Worm (Caenorhabditis elegans) whole organism, young adult: Measurements from ENCODE around the gene inx-8.

ENCODE experiments used
- B0336.3 ChIP-seq: fragments of 200-800 bp; sonication (Bioruptor generic); IDR thresholded peaks from 2 replicates; pipeline ENCODE4 v1.3.6; 2022; ENCODE audit warnings: missing genetic modification characterization, missing compliant biosample characterization
- D2030.7 ChIP-seq: fragments of 200-800 bp; sonication (Bioruptor generic); IDR thresholded peaks from 2 replicates; pipeline ENCODE4 v1.3.6; 2022; ENCODE audit warnings: missing genetic modification reagents, missing genetic modification characterization, missing compliant biosample characterization
- F22D6.2 ChIP-seq: sonication (generic microtip); optimal IDR thresholded peaks from 2 replicates; lab custom pipeline; 2016; ENCODE audit warnings: mild to moderate bottlenecking, missing genetic modification characterization, missing compliant biosample characterization
- F33H1.4 ChIP-seq: fragments of 200-800 bp; sonication (Bioruptor generic); IDR thresholded peaks from 2 replicates; pipeline ENCODE4 v1.3.6; 2022; ENCODE audit warnings: missing genetic modification reagents, missing genetic modification characterization, missing compliant biosample characterization
- F49E8.2 ChIP-seq: sonication (generic microtip); optimal IDR thresholded peaks from 3 replicates; lab custom pipeline; 2017; ENCODE audit warnings: missing genetic modification characterization, mild to moderate bottlenecking, missing compliant biosample characterization, antibody characterized with exemption, moderate library complexity; ENCODE audit not compliant: insufficient read depth
- F57A8.1 ChIP-seq: fragments of 200-800 bp; sonication (Bioruptor generic); optimal IDR thresholded peaks from 2 replicates; lab custom pipeline; 2018; ENCODE audit warnings: mild to moderate bottlenecking, missing genetic modification characterization, moderate library complexity, missing compliant biosample characterization
- Y67H2A.10 ChIP-seq: fragments of 200-800 bp; sonication (Bioruptor generic); conservative IDR thresholded peaks from 2 replicates; pipeline ENCODE4 v1.3.6; 2022; ENCODE audit warnings: missing genetic modification reagents, missing genetic modification characterization, missing compliant biosample characterization
- Y79H2A.3 ChIP-seq: fragments of 200-800 bp; sonication (Bioruptor generic); conservative IDR thresholded peaks from 2 replicates; pipeline ENCODE4 v1.3.6; 2022; ENCODE audit warnings: missing genetic modification reagents, missing genetic modification characterization, missing compliant biosample characterization
- ZK185.1 ChIP-seq: sonication (generic microtip); optimal IDR thresholded peaks from 2 replicates; lab custom pipeline; 2016; ENCODE audit warnings: mild to moderate bottlenecking, missing genetic modification characterization, missing compliant biosample characterization; ENCODE audit not compliant: poor library complexity, severe bottlenecking
- aptf-2 ChIP-seq: fragments of 200-800 bp; sonication (Bioruptor generic); conservative IDR thresholded peaks from 2 replicates; pipeline ENCODE4 v1.3.6; 2022; ENCODE audit warnings: missing genetic modification reagents, missing genetic modification characterization, missing compliant biosample characterization
- athp-1 ChIP-seq: sonication (generic microtip); optimal IDR thresholded peaks from 2 replicates; lab custom pipeline; 2017; ENCODE audit warnings: mild to moderate bottlenecking, missing genetic modification characterization, missing compliant biosample characterization
- attf-3 ChIP-seq: fragments of 200-800 bp; sonication (Bioruptor generic); conservative IDR thresholded peaks from 2 replicates; pipeline ENCODE4 v1.3.6; 2022; ENCODE audit warnings: missing genetic modification reagents, missing genetic modification characterization, missing compliant biosample characterization
- ccch-3 ChIP-seq: fragments of 200-800 bp; sonication (Bioruptor generic); optimal IDR thresholded peaks from 2 replicates; lab custom pipeline; 2018; ENCODE audit warnings: mild to moderate bottlenecking, missing genetic modification characterization, missing compliant biosample characterization
- cebp-2 ChIP-seq: fragments of 200-800 bp; sonication (Bioruptor generic); IDR thresholded peaks from 2 replicates; pipeline ENCODE4 v1.3.6; 2022; ENCODE audit warnings: missing genetic modification characterization, missing compliant biosample characterization
- ceh-100 ChIP-seq: fragments of 200-800 bp; sonication (Bioruptor generic); IDR thresholded peaks from 2 replicates; pipeline ENCODE4 v1.3.6; 2022; ENCODE audit warnings: missing genetic modification reagents, missing genetic modification characterization, missing compliant biosample characterization
- ceh-91 ChIP-seq: fragments of 200-800 bp; sonication (Bioruptor generic); IDR thresholded peaks from 2 replicates; pipeline ENCODE4 v1.3.6; 2022; ENCODE audit warnings: missing genetic modification reagents, missing genetic modification characterization, missing compliant biosample characterization
- chd-7 ChIP-seq: sonication (generic microtip); optimal IDR thresholded peaks from 2 replicates; lab custom pipeline; 2016; ENCODE audit warnings: mild to moderate bottlenecking, missing genetic modification characterization, moderate library complexity, missing compliant biosample characterization
- efl-1 ChIP-seq: fragments of 150-350 bp; optimal IDR thresholded peaks from 2 replicates; lab custom pipeline; 2014; ENCODE audit warnings: missing biosample characterization, missing genetic modification reagents, missing genetic modification characterization
- ekl-4 ChIP-seq: fragments of 200-800 bp; sonication (Bioruptor generic); IDR thresholded peaks from 2 replicates; pipeline ENCODE4 v1.3.6; 2022; ENCODE audit warnings: missing genetic modification reagents, missing genetic modification characterization, missing compliant biosample characterization
- hlh-12 ChIP-seq: sonication (generic microtip); optimal IDR thresholded peaks from 2 replicates; lab custom pipeline; 2016; ENCODE audit warnings: missing genetic modification characterization, missing compliant biosample characterization
- hmg-1.2 ChIP-seq: fragments of 200-800 bp; sonication (Bioruptor generic); IDR thresholded peaks from 2 replicates; pipeline ENCODE4 v1.3.6; 2022; ENCODE audit warnings: missing genetic modification reagents, missing genetic modification characterization, missing compliant biosample characterization
- hmg-20 ChIP-seq: fragments of 200-800 bp; sonication (Bioruptor generic); IDR thresholded peaks from 2 replicates; pipeline ENCODE4 v1.3.6; 2022; ENCODE audit warnings: missing genetic modification reagents, missing genetic modification characterization, missing compliant biosample characterization
- hrde-1 ChIP-seq: sonication (generic microtip); optimal IDR thresholded peaks from 2 replicates; lab custom pipeline; 2016; ENCODE audit warnings: missing genetic modification characterization, mild to moderate bottlenecking, missing compliant biosample characterization, moderate library complexity, missing genotype, missing genetic modification reagents, borderline replicate concordance
- lir-1 ChIP-seq: fragments of 200-800 bp; sonication (Bioruptor generic); conservative IDR thresholded peaks from 2 replicates; pipeline ENCODE4 v1.3.6; 2022; ENCODE audit warnings: missing genetic modification reagents, missing genetic modification characterization, missing compliant biosample characterization
- lsl-1 ChIP-seq: fragments of 200-800 bp; sonication (Bioruptor generic); optimal IDR thresholded peaks from 2 replicates; lab custom pipeline; 2018; ENCODE audit warnings: mild to moderate bottlenecking, missing genetic modification characterization, moderate library complexity, missing compliant biosample characterization
- madf-10 ChIP-seq: sonication (generic microtip); optimal IDR thresholded peaks from 2 replicates; lab custom pipeline; 2016; ENCODE audit warnings: mild to moderate bottlenecking, missing genetic modification characterization, missing compliant biosample characterization
- madf-6 ChIP-seq: fragments of 200-800 bp; sonication (Bioruptor generic); IDR thresholded peaks from 2 replicates; pipeline ENCODE4 v1.3.6; 2022; ENCODE audit warnings: missing genetic modification reagents, missing genetic modification characterization, missing compliant biosample characterization
- madf-8 ChIP-seq: fragments of 200-800 bp; sonication (Bioruptor generic); conservative IDR thresholded peaks from 2 replicates; pipeline ENCODE4 v1.3.6; 2022; ENCODE audit warnings: missing genetic modification reagents, missing genetic modification characterization, missing compliant biosample characterization
- mcd-1 ChIP-seq: fragments of 200-800 bp; sonication (Bioruptor generic); IDR thresholded peaks from 2 replicates; pipeline ENCODE4 v1.3.6; 2022; ENCODE audit warnings: missing genetic modification reagents, missing genetic modification characterization, missing compliant biosample characterization
- mes-4 ChIP-seq: sonication (generic microtip); optimal IDR thresholded peaks from 2 replicates; lab custom pipeline; 2016; ENCODE audit warnings: missing genotype, missing genetic modification characterization, missing compliant biosample characterization
- nfya-1 ChIP-seq: sonication (generic microtip); optimal IDR thresholded peaks from 2 replicates; lab custom pipeline; 2017; ENCODE audit warnings: antibody characterized with exemption, missing compliant biosample characterization, missing genetic modification characterization, borderline replicate concordance; ENCODE audit not compliant: insufficient read depth
- nhr-120 ChIP-seq: fragments of 200-800 bp; sonication (Bioruptor generic); IDR thresholded peaks from 2 replicates; pipeline ENCODE4 v1.3.6; 2022; ENCODE audit warnings: missing genetic modification characterization, missing compliant biosample characterization
- nhr-80 ChIP-seq: sonication (generic microtip); optimal IDR thresholded peaks from 2 replicates; lab custom pipeline; 2016; ENCODE audit warnings: missing genetic modification characterization, missing compliant biosample characterization
- pbrm-1 ChIP-seq: fragments of 200-800 bp; sonication (Bioruptor generic); IDR thresholded peaks from 2 replicates; pipeline ENCODE4 v1.3.6; 2022; ENCODE audit warnings: missing genetic modification reagents, missing genetic modification characterization, missing compliant biosample characterization
- rec-8 ChIP-seq, 2 experiments: sonication (generic microtip); optimal IDR thresholded peaks; 2 replicates each; lab custom pipeline; 2016; ENCODE audit warnings: mild to moderate bottlenecking in 2 of 2, missing genetic modification characterization in 2 of 2, missing genetic modification reagents in 2 of 2, missing genotype in 2 of 2, missing biosample characterization in 1 of 2, missing compliant biosample characterization in 1 of 2, moderate library complexity in 1 of 2
- snpc-1.3 ChIP-seq: sonication (generic microtip); optimal IDR thresholded peaks from 2 replicates; lab custom pipeline; 2017; ENCODE audit warnings: missing genetic modification characterization, mild to moderate bottlenecking, missing compliant biosample characterization, antibody characterized with exemption, moderate library complexity, missing genotype, missing genetic modification reagents; ENCODE audit not compliant: insufficient read depth
- snpc-3.4 ChIP-seq: sonication (generic microtip); optimal IDR thresholded peaks from 2 replicates; lab custom pipeline; 2017; ENCODE audit warnings: missing genetic modification characterization, mild to moderate bottlenecking, missing compliant biosample characterization, antibody characterized with exemption, moderate library complexity, missing genotype, missing genetic modification reagents
- snpc-4 ChIP-seq, 5 experiments: fragments of 150-350 bp in 1 of 5; sonication (generic microtip) in 4 of 5; optimal IDR thresholded peaks; 2 replicates each; lab custom pipeline; 2014 to 2018; ENCODE audit warnings: missing genetic modification characterization in 5 of 5, missing biosample characterization in 3 of 5, antibody characterized with exemption in 2 of 5, mild to moderate bottlenecking in 2 of 5, missing compliant biosample characterization in 2 of 5, missing genotype in 2 of 5, moderate library complexity in 2 of 5, missing genetic modification reagents in 1 of 5
- tbp1 ChIP-seq: fragments of 200-800 bp; sonication (Bioruptor generic); optimal IDR thresholded peaks from 2 replicates; lab custom pipeline; 2018; ENCODE audit warnings: mild to moderate bottlenecking, missing genetic modification characterization, missing compliant biosample characterization
- tlf-1 ChIP-seq: fragments of 200-800 bp; sonication (Bioruptor generic); optimal IDR thresholded peaks from 2 replicates; lab custom pipeline; 2018; ENCODE audit warnings: mild to moderate bottlenecking, missing genetic modification characterization, missing compliant biosample characterization
- unc-130 ChIP-seq: sonication (generic microtip); optimal IDR thresholded peaks from 2 replicates; lab custom pipeline; 2016; ENCODE audit warnings: missing genetic modification reagents, missing genetic modification characterization, missing compliant biosample characterization
- xnd-1 ChIP-seq: sonication (generic microtip); optimal IDR thresholded peaks from 2 replicates; lab custom pipeline; 2016; ENCODE audit warnings: missing genotype, missing genetic modification reagents, missing genetic modification characterization, missing compliant biosample characterization
- zfh-2 ChIP-seq: fragments of 200-800 bp; sonication (Bioruptor generic); conservative IDR thresholded peaks from 2 replicates; pipeline ENCODE4 v1.3.6; 2022; ENCODE audit warnings: missing genetic modification reagents, missing genetic modification characterization, missing compliant biosample characterization
- ztf-28 ChIP-seq: fragments of 200-800 bp; sonication (Bioruptor generic); IDR thresholded peaks from 2 replicates; pipeline ENCODE4 v1.3.6; 2022; ENCODE audit warnings: missing genetic modification reagents, missing genetic modification characterization, missing compliant biosample characterization
- ztf-3 ChIP-seq: fragments of 200-800 bp; sonication (Bioruptor generic); optimal IDR thresholded peaks from 2 replicates; lab custom pipeline; 2018; ENCODE audit warnings: mild to moderate bottlenecking, missing genetic modification characterization, missing compliant biosample characterization

inx-8 gene

ce11 chrIV:11694143-11694542, 20.5 kb downstream of the inx-8 start, which contains the start of gene ZK792.7 (continued):
- TF ChIP-seq hmg-20 (GFP tag; lab: Robert Waterston, UW), result no peak
- TF ChIP-seq nhr-120, result no peak
- no peak for TF ChIP-seq ztf-28 (GFP tag; lab: Robert Waterston, UW)
- no peak for TF ChIP-seq ztf-3 (GFP tag; lab: Kevin White, UChicago)

DNA sequence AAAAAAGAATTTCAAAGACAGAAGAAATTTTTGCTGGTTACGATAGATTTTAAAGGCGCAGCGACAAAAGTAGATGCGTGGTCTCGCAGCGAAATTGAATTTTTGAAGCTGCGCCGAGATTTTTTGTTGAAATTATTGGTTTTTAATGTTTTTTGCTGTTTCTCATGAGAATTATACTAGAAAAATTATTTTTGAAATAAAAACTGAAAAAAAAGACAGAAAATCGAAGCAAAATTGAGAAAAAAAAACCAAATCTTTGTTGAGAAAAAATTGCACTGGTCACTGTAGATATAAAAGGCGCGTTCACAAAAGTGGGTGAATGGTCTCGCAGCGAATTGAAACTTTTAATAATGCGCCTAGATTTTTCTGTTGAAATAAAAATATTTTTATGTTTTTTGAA, 22.0 kb downstream of the inx-8 start:
- TF ChIP-seq B0336.3 (GFP tag; lab: Robert Waterston, UW) (no peak), madf-8 (GFP tag; lab: Robert Waterston, UW) (peak; percentile 95), tbp1 (GFP tag; lab: Kevin White, UChicago) (peak; percentile 43), lsl-1 (peak; percentile 98), madf-6 (peak; percentile 95), F33H1.4 (GFP tag; lab: Robert Waterston, UW) (peak; percentile 95), ceh-91 (GFP tag; lab: Robert Waterston, UW) (peak; percentile 75), hlh-12 (tag; lab: Kevin White, UChicago) (no peak), madf-10 (no peak), F57A8.1 (GFP tag; lab: Kevin White, UChicago) (no peak), pbrm-1 (GFP tag; lab: Robert Waterston, UW) (peak; percentile 48; the same call in 1 of the 2 replicates), Y67H2A.10 (GFP tag; lab: Robert Waterston, UW) (no peak), snpc-1.3 (tag; lab: Kevin White, UChicago) (peak; percentile 56), hmg-1.2 (GFP tag; lab: Robert Waterston, UW) (no peak), ccch-3 (GFP tag; lab: Kevin White, UChicago) (no peak), aptf-2 (GFP tag; lab: Robert Waterston, UW) (no peak), lir-1 (GFP tag; lab: Robert Waterston, UW) (no peak), ZK185.1 (tag; lab: Kevin White, UChicago) (no peak), nhr-80 (tag; lab: Kevin White, UChicago) (no peak), rec-8 (tag; optimal IDR thresholded peaks at IDR 0.05; lab: Kevin White, UChicago) (no peak), mes-4 (tag; lab: Kevin White, UChicago) (no peak), snpc-3.4 (tag; lab: Kevin White, UChicago) (peak; percentile 25), efl-1 (GFP tag; lab: Kevin White, UChicago) (peak; percentile 49), zfh-2 (no peak), hrde-1 (tag; lab: Kevin White, UChicago) (peak; percentile 12), attf-3 (GFP tag; lab: Robert Waterston, UW) (no peak), nfya-1 (tag; lab: Kevin White, UChicago) (no peak), F49E8.2 (tag; lab: Kevin White, UChicago) (peak; percentile 54), athp-1 (tag; lab: Kevin White, UChicago) (peak; percentile 7), mcd-1 (GFP tag; lab: Robert Waterston, UW) (no peak), ztf-3 (GFP tag; lab: Kevin White, UChicago) (no peak), xnd-1 (tag; lab: Kevin White, UChicago) (peak; percentile 97), ekl-4 (0 out of 2 replicates have a peak, but pooled peaks have one; percentile 33), F22D6.2 (tag; lab: Kevin White, UChicago) (no peak), cebp-2 (no peak), unc-130 (GFP tag; lab: Kevin White, UChicago) (peak; percentile 23), chd-7 (tag; lab: Kevin White, UChicago) (no peak), ceh-100 (GFP tag; lab: Robert Waterston, UW) (no peak), D2030.7 (GFP tag; lab: Robert Waterston, UW) (peak; percentile 74), tlf-1 (GFP tag; lab: Kevin White, UChicago) (peak; percentile 41), Y79H2A.3 (GFP tag; lab: Robert Waterston, UW) (no peak), snpc-4 (GFP tag; optimal IDR thresholded peaks at IDR 0.05; lab: Kevin White, UChicago) (no peak), snpc-4 (tag; optimal IDR thresholded peaks at IDR 0.05; lab: Kevin White, UChicago) (peak in 3 of 4 experiments; percentile 0 to 70 (median 17))
